Fruit fly (Drosophila melanogaster) whole organism, wandering third instar larva: Measurements from ENCODE around the gene Tdrd3.

Experiments used
- Abd-B ChIP-seq: fragments of >200 bp; optimal IDR thresholded peaks from 2 replicates; lab custom pipeline; 2017; ENCODE audit warnings: missing biosample characterization, missing genetic modification characterization
- CG32264 ChIP-seq: fragments of 200-800 bp; sonication (Bioruptor generic); optimal IDR thresholded peaks from 2 replicates; lab custom pipeline; 2016; ENCODE audit warnings: missing biosample characterization, missing genetic modification characterization
- CG9705 ChIP-seq: fragments of 200-800 bp; sonication (Bioruptor generic); optimal IDR thresholded peaks from 2 replicates; lab custom pipeline; 2018; ENCODE audit warnings: missing biosample characterization, mild to moderate bottlenecking, missing genetic modification characterization
- CrebA ChIP-seq: fragments of 200-800 bp; sonication (Bioruptor generic); optimal IDR thresholded peaks from 2 replicates; lab custom pipeline; 2016; ENCODE audit warnings: missing biosample characterization, mild to moderate bottlenecking, missing genetic modification characterization, borderline replicate concordance
- Dfd ChIP-seq: fragments of >200 bp; optimal IDR thresholded peaks from 2 replicates; lab custom pipeline; 2017; ENCODE audit warnings: missing biosample characterization, missing genetic modification characterization
- Dif ChIP-seq: fragments of 200-275, 200-300 bp; sonication (Bioruptor generic); optimal IDR thresholded peaks from 2 replicates; lab custom pipeline; 2018; ENCODE audit warnings: missing biosample characterization, missing genetic modification characterization; ENCODE audit not compliant: partially characterized antibody
- GATAd ChIP-seq: sonication (Bioruptor generic); optimal IDR thresholded peaks from 2 replicates; lab custom pipeline; 2016; ENCODE audit warnings: missing biosample characterization, missing genetic modification characterization
- HLH106 ChIP-seq: fragments of 200-800 bp; optimal IDR thresholded peaks from 3 replicates; lab custom pipeline; 2019; ENCODE audit warnings: missing biosample characterization, mild to moderate bottlenecking, missing genetic modification characterization, moderate library complexity
- Hnf4 ChIP-seq: fragments of 200-800 bp; sonication (Bioruptor generic); optimal IDR thresholded peaks from 2 replicates; lab custom pipeline; 2016; ENCODE audit warnings: missing biosample characterization, mild to moderate bottlenecking, missing genetic modification characterization
- Hr78 ChIP-seq: fragments of >200 bp; optimal IDR thresholded peaks from 2 replicates; lab custom pipeline; 2017; ENCODE audit warnings: missing biosample characterization, missing genetic modification characterization
- Hr83 ChIP-seq: fragments of 200-300 bp; sonication (Bioruptor generic); optimal IDR thresholded peaks from 2 replicates; lab custom pipeline; 2016; ENCODE audit warnings: missing biosample characterization, mild to moderate bottlenecking, missing genetic modification characterization, moderate library complexity; ENCODE audit not compliant: poor library complexity, severe bottlenecking
- Jra ChIP-seq: sonication (Bioruptor generic); optimal IDR thresholded peaks from 2 replicates; lab custom pipeline; 2016; ENCODE audit warnings: missing biosample characterization, missing genetic modification characterization
- Mio ChIP-seq: sonication (Bioruptor generic); optimal IDR thresholded peaks from 2 replicates; lab custom pipeline; 2016; ENCODE audit warnings: missing biosample characterization, missing genetic modification characterization
- Myc ChIP-seq: fragments of >200 bp; optimal IDR thresholded peaks from 2 replicates; lab custom pipeline; 2017
- N ChIP-seq: fragments of >200 bp; optimal IDR thresholded peaks from 2 replicates; lab custom pipeline; 2018; ENCODE audit warnings: missing biosample characterization, missing external identifiers, missing genetic modification characterization
- OdsH ChIP-seq: fragments of 200-800 bp; sonication (Bioruptor generic); optimal IDR thresholded peaks from 2 replicates; lab custom pipeline; 2016; ENCODE audit warnings: missing biosample characterization, mild to moderate bottlenecking, missing genetic modification characterization
- Rel ChIP-seq, 2 experiments: fragments of 200-800 bp; sonication (Bioruptor generic) in 1 of 2; optimal IDR thresholded peaks; 2 replicates in 1 of 2; 3 replicates in 1 of 2; lab custom pipeline; 2016 to 2019; ENCODE audit warnings: mild to moderate bottlenecking in 2 of 2, missing biosample characterization in 2 of 2, missing genetic modification characterization in 2 of 2, moderate library complexity in 1 of 2
- Sp1 ChIP-seq: fragments of 200-800 bp; sonication (Bioruptor generic); optimal IDR thresholded peaks from 3 replicates; lab custom pipeline; 2019; ENCODE audit warnings: missing biosample characterization, mild to moderate bottlenecking, missing genetic modification characterization, moderate library complexity
- Vsx2 ChIP-seq: fragments of 200-300, 225-300 bp; sonication (Bioruptor generic); optimal IDR thresholded peaks from 2 replicates; lab custom pipeline; 2018; ENCODE audit warnings: missing biosample characterization, missing genetic modification characterization; ENCODE audit not compliant: partially characterized antibody
- br ChIP-seq: fragments of 200-800 bp; sonication (Bioruptor generic); optimal IDR thresholded peaks from 2 replicates; lab custom pipeline; 2016; ENCODE audit warnings: missing biosample characterization, missing genetic modification characterization
- brk ChIP-seq: fragments of 200-800 bp; sonication (Bioruptor generic); optimal IDR thresholded peaks from 2 replicates; lab custom pipeline; 2016; ENCODE audit warnings: missing biosample characterization, mild to moderate bottlenecking, missing genetic modification characterization
- dl ChIP-seq, 2 experiments: fragments of 175-275, 200-275 bp in 1 of 2; fragments of 200-275 bp in 1 of 2; sonication (Bioruptor generic); optimal IDR thresholded peaks; lab custom pipeline; 2018; ENCODE audit warnings: mild to moderate bottlenecking in 2 of 2, missing biosample characterization in 2 of 2, missing genetic modification characterization in 2 of 2, moderate library complexity in 2 of 2; ENCODE audit not compliant: partially characterized antibody in 2 of 2, insufficient read depth in 1 of 2
- dmrt93B ChIP-seq: fragments of 200-800 bp; sonication (Bioruptor generic); optimal IDR thresholded peaks from 2 replicates; lab custom pipeline; 2018; ENCODE audit warnings: missing biosample characterization, mild to moderate bottlenecking, missing genetic modification characterization
- dsf ChIP-seq: sonication (Bioruptor generic); optimal IDR thresholded peaks from 2 replicates; lab custom pipeline; 2016; ENCODE audit warnings: missing biosample characterization, missing genetic modification characterization, borderline replicate concordance
- ey ChIP-seq: fragments of 200-800 bp; sonication (Bioruptor generic); optimal IDR thresholded peaks from 2 replicates; lab custom pipeline; 2016; ENCODE audit warnings: missing biosample characterization, missing genetic modification characterization
- foxo ChIP-seq, 2 experiments: fragments of 200-800 bp; sonication (Bioruptor generic); optimal IDR thresholded peaks; 2 replicates in 1 of 2; 3 replicates in 1 of 2; lab custom pipeline; 2016 to 2017; ENCODE audit warnings: missing biosample characterization in 2 of 2, missing genetic modification characterization in 2 of 2
- fru ChIP-seq: fragments of 200-800 bp; sonication (Bioruptor generic); optimal IDR thresholded peaks from 3 replicates; lab custom pipeline; 2016; ENCODE audit warnings: missing biosample characterization, mild to moderate bottlenecking, missing genetic modification characterization
- h ChIP-seq: fragments of 200-800 bp; sonication (Bioruptor generic); optimal IDR thresholded peaks from 3 replicates; lab custom pipeline; 2016; ENCODE audit warnings: missing biosample characterization, mild to moderate bottlenecking, missing genetic modification characterization
- jim ChIP-seq: fragments of 175-275, 200-325 bp; sonication (Bioruptor generic); optimal IDR thresholded peaks from 2 replicates; lab custom pipeline; 2016; ENCODE audit warnings: missing biosample characterization, mild to moderate bottlenecking, missing genetic modification characterization
- lola ChIP-seq: fragments of >200 bp; optimal IDR thresholded peaks from 2 replicates; lab custom pipeline; 2017; ENCODE audit warnings: missing biosample characterization, missing genetic modification characterization
- pan ChIP-seq: fragments of >200 bp; optimal IDR thresholded peaks from 2 replicates; lab custom pipeline; 2017
- psq ChIP-seq: fragments of 200-800 bp; sonication (Bioruptor generic); optimal IDR thresholded peaks from 3 replicates; lab custom pipeline; 2017; ENCODE audit warnings: missing biosample characterization, mild to moderate bottlenecking, missing genetic modification characterization, moderate library complexity
- rgr ChIP-seq: fragments of 200-800 bp; sonication (Bioruptor generic); optimal IDR thresholded peaks from 3 replicates; lab custom pipeline; 2016; ENCODE audit warnings: missing biosample characterization, mild to moderate bottlenecking, missing genetic modification characterization
- sage ChIP-seq: fragments of 200-800 bp; sonication (Bioruptor generic); optimal IDR thresholded peaks from 2 replicates; lab custom pipeline; 2016; ENCODE audit warnings: missing biosample characterization, mild to moderate bottlenecking, missing genetic modification characterization
- sv ChIP-seq: fragments of 200-800 bp; sonication (Bioruptor generic); optimal IDR thresholded peaks from 3 replicates; lab custom pipeline; 2016; ENCODE audit warnings: missing biosample characterization, missing genetic modification characterization
- tai ChIP-seq: sonication (Bioruptor generic); optimal IDR thresholded peaks from 2 replicates; lab custom pipeline; 2016; ENCODE audit warnings: missing biosample characterization, missing genetic modification characterization
- usp ChIP-seq: fragments of >200 bp; optimal IDR thresholded peaks from 2 replicates; lab custom pipeline; 2017; ENCODE audit warnings: missing biosample characterization, missing genetic modification characterization
- woc ChIP-seq: sonication (Bioruptor generic); optimal IDR thresholded peaks from 2 replicates; lab custom pipeline; 2016; ENCODE audit warnings: missing biosample characterization, mild to moderate bottlenecking, missing genetic modification characterization

Tdrd3 gene

dm6 chr3L:14790127-14790589 is 3.6 kb downstream of the Tdrd3 start:
- TF ChIP-seq ey (GFP tag; lab: Kevin White, UChicago) (peak; percentile 87), dmrt93B (GFP tag; lab: Kevin White, UChicago) (peak; percentile 75), Hnf4 (GFP tag; lab: Kevin White, UChicago) (peak; percentile 95), foxo (GFP tag; optimal IDR thresholded peaks at IDR 0.05; lab: Kevin White, UChicago) (peak; percentile 73 to 92), HLH106 (tag; lab: Kevin White, UChicago) (peak; percentile 79), Mio (peak; percentile 44), sage (peak; percentile 81), Hr83 (peak; percentile 83), OdsH (GFP tag; lab: Kevin White, UChicago) (peak; percentile 85), lola (GFP tag; lab: Kevin White, UChicago) (no peak), Dfd (GFP tag; lab: Kevin White, UChicago) (no peak), usp (no peak), GATAd (GFP tag; lab: Kevin White, UChicago) (peak; percentile 88), jim (GFP tag; lab: Kevin White, UChicago) (no peak), rgr (peak; percentile 91), Abd-B (GFP tag; lab: Kevin White, UChicago) (no peak), N (GFP tag; lab: Kevin White, UChicago) (no peak), brk (GFP tag; lab: Kevin White, UChicago) (peak; percentile 88), tai (no peak), psq (peak; percentile 81), Dif (no peak), CrebA (no peak), woc (no peak), Vsx2 (GFP tag; lab: Kevin White, UChicago) (no peak), fru (GFP tag; lab: Kevin White, UChicago) (peak; percentile 88), sv (GFP tag; lab: Kevin White, UChicago) (peak; percentile 54), CG9705 (peak; percentile 80), dl (GFP tag; optimal IDR thresholded peaks at IDR 0.05; lab: Kevin White, UChicago; ENCODE audit: insufficient read depth in 1 of 2, partially characterized antibody in 2 of 2) (no peak), Jra (GFP tag; lab: Kevin White, UChicago) (peak; percentile 89), pan (lab: Kevin White, UChicago) (no peak), dsf (GFP tag; lab: Kevin White, UChicago) (peak; percentile 83), Hr78 (GFP tag; lab: Kevin White, UChicago) (no peak), Sp1 (GFP tag; lab: Kevin White, UChicago) (peak; percentile 71), Rel (GFP tag; optimal IDR thresholded peaks at IDR 0.05; lab: Kevin White, UChicago) (no peak), Rel (tag; optimal IDR thresholded peaks at IDR 0.05; lab: Kevin White, UChicago) (peak; percentile 81), h (GFP tag; lab: Kevin White, UChicago) (peak; percentile 92), Myc (lab: Kevin White, UChicago) (peak; percentile 78), CG32264 (GFP tag; lab: Kevin White, UChicago) (peak; percentile 74), br (GFP tag; lab: Kevin White, UChicago) (peak; percentile 90)

- TF ChIP-seq dl (GFP tag; optimal IDR thresholded peaks at IDR 0.05; lab: Kevin White, UChicago; ENCODE audit: insufficient read depth in 1 of 2, partially characterized antibody in 2 of 2) (no peak), Hnf4 (GFP tag; lab: Kevin White, UChicago) (no peak), N (GFP tag; lab: Kevin White, UChicago) (no peak), ey (GFP tag; lab: Kevin White, UChicago) (no peak), Hr83 (no peak), rgr (no peak), CrebA (no peak), br (GFP tag; lab: Kevin White, UChicago) (no peak), fru (GFP tag; lab: Kevin White, UChicago) (no peak), dsf (GFP tag; lab: Kevin White, UChicago) (no peak), CG9705 (no peak), h (GFP tag; lab: Kevin White, UChicago) (no peak), Rel (GFP tag; optimal IDR thresholded peaks at IDR 0.05; lab: Kevin White, UChicago) (no peak), Rel (tag; optimal IDR thresholded peaks at IDR 0.05; lab: Kevin White, UChicago) (no peak), usp (no peak), foxo (GFP tag; optimal IDR thresholded peaks at IDR 0.05; lab: Kevin White, UChicago) (no peak), Hr78 (GFP tag; lab: Kevin White, UChicago) (no peak), sage (no peak)
Measured at dm6 chr3L:14790849-14791646, 4.5 kb downstream of the Tdrd3 start.
